Worm (Caenorhabditis elegans): ENCODE measurements around the gene scpl-4.

ce11 chrV:10555239-10555638 lies 43.7 kb upstream of the scpl-4 start, which contains the start of gene F32G8.3:
- TF ChIP-seq jun-1 (tag; optimal IDR thresholded peaks at IDR 0.05) (no peak), fkh-10 (GFP tag; optimal IDR thresholded peaks at IDR 0.05) (no peak), nhr-76 (tag; optimal IDR thresholded peaks at IDR 0.05) (no peak), lin-29 (GFP tag; IDR thresholded peaks at IDR 0.05) (no peak), nhr-237 (tag; optimal IDR thresholded peaks at IDR 0.05) (no peak), pqm-1 (tag; optimal IDR thresholded peaks at IDR 0.05) (no peak), zag-1 (tag; optimal IDR thresholded peaks at IDR 0.05) (no peak), aly-2 (tag; optimal IDR thresholded peaks at IDR 0.05) (no peak), F49E8.2 (tag; optimal IDR thresholded peaks at IDR 0.05; ENCODE audit: borderline replicate concordance) (no peak), mdt-29 (GFP tag; IDR thresholded peaks at IDR 0.05) (no peak), nhr-77 (tag; optimal IDR thresholded peaks at IDR 0.05) (no peak), skn-1 (tag; optimal IDR thresholded peaks at IDR 0.05) (no peak)
